Worm (Caenorhabditis elegans): ENCODE measurements around the gene K09F5.1.

DNA sequence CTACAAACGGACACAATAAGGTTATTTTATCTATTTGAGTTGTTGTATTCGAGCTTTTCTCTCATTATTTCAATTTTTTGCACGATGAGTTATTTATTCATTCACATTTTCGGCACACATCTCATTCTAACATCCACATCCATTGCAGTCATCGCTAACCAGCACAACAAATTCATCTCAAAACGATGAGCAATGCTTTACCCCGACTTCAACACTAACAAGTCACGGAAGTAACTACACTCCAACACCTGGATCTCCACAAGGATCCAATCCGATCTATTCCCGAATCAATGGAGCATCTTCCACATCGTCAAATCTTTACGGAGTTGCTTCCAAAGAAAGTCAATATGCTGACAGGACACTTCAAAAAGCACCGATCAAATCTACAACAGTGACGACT, 15.4 kb upstream of the K09F5.1 start:
- TF ChIP-seq elt-3 (tag; optimal IDR thresholded peaks at IDR 0.05) (no peak), elt-1 (tag; optimal IDR thresholded peaks at IDR 0.05; ENCODE audit: borderline replicate concordance, insufficient read depth) (no peak), unc-39 (tag; optimal IDR thresholded peaks at IDR 0.05) (no peak), nhr-28 (tag; optimal IDR thresholded peaks at IDR 0.05) (no peak), ceh-39 (tag; optimal IDR thresholded peaks at IDR 0.05) (no peak), unc-62 (GFP tag; optimal IDR thresholded peaks at IDR 0.05) (no peak), ztf-11 (tag; optimal IDR thresholded peaks at IDR 0.05) (no peak), ces-1 (GFP tag; optimal IDR thresholded peaks at IDR 0.05) (no peak), lin-13 (tag; optimal IDR thresholded peaks at IDR 0.05) (no peak), nhr-2 (tag; optimal IDR thresholded peaks at IDR 0.05) (no peak), flh-1 (GFP tag; optimal IDR thresholded peaks at IDR 0.05) (no peak), pha-4 (tag; optimal IDR thresholded peaks at IDR 0.05) (no peak), lin-32 (GFP tag; optimal IDR thresholded peaks at IDR 0.05) (no peak), drap-1 (GFP tag; optimal IDR thresholded peaks at IDR 0.05) (no peak)
